Worm (Caenorhabditis elegans): ENCODE data around the gene B0024.15.

The B0024.15 gene

DNA sequence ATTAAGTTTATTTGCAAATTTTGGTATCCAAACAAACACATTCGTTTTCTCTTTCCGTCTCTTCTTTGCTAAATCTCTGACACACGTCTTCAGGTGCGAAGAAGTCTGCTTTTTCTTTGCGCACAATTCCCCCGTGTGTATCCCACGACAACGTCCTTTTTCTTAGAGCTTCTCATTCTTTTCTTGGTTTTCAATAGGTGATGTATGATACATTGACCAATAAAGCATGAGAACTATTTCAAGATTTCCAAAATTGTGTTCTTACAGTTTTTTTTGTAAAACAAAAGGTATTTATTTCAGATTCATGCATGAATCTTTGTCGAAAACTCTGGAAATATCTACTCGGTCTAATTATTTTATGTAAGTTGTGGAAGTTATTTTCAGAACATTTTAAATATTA lies at the start of gene B0024.15:
B0024.15 (plus strand) TSS at position 301 of the 400 bp plus-strand sequence.
- TF ChIP-seq ahr-1 (tag; optimal IDR thresholded peaks at IDR 0.05), result no peak
- TF ChIP-seq zip-5 (tag; optimal IDR thresholded peaks at IDR 0.05), result no peak
- no peak for TF ChIP-seq madf-2 (tag; optimal IDR thresholded peaks at IDR 0.05)
- TF ChIP-seq nfya-1 (tag; optimal IDR thresholded peaks at IDR 0.05), result no peak
- no peak for TF ChIP-seq pha-2 (tag; optimal IDR thresholded peaks at IDR 0.05)
- TF ChIP-seq syd-9 (tag; optimal IDR thresholded peaks at IDR 0.05), result no peak
- no peak for TF ChIP-seq sox-2 (GFP tag; IDR thresholded peaks at IDR 0.05)
- no peak for TF ChIP-seq hlh-8 (tag; optimal IDR thresholded peaks at IDR 0.05)
- TF ChIP-seq C08G9.2 (tag; optimal IDR thresholded peaks at IDR 0.05), result no peak
- TF ChIP-seq npax-4 (tag; optimal IDR thresholded peaks at IDR 0.05), result no peak
- no peak for TF ChIP-seq hlh-13 (GFP tag; optimal IDR thresholded peaks at IDR 0.05)
- no peak for TF ChIP-seq fkh-6 (tag; optimal IDR thresholded peaks at IDR 0.05)
- TF ChIP-seq pax-1 (tag; optimal IDR thresholded peaks at IDR 0.05), result no peak
- no peak for TF ChIP-seq ref-2 (tag; optimal IDR thresholded peaks at IDR 0.05)
- TF ChIP-seq ceh-48 (tag; optimal IDR thresholded peaks at IDR 0.05), result no peak

DNA sequence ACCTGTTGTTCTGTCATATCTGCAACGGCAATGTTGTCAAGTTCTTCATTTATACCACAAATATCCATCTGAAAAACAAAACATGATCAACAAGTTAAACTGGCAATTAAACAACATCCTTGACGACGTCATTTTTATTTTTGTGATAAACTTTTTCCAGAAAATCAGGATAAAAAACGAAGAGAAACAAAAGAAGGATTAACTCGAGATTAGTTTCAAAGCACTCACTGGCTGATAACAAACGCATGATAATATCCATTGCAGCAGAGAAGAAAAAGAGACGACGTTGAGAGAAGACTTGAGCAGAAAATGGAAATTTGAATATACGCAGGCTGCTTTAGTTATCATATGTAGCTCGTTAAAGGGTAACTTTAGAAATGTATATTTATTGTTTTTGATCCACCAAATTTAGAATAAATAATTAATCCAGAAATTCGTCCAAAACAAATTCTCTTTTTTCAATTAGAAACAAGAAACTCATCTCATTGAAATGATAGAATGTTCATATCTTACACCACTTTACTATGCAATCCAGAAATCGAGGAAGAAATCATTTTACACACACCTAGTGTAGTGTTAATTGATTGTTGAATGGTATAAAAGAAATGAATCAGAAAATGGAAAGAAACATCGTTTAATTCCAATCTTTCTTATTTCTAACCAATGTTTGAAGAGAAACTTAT lies 48.6 kb upstream of the B0024.15 start, which contains the start of the genes C12D8.21 and col-148:
C12D8.21 (minus strand) TSS at position 68 of the 683 bp plus-strand sequence.
col-148 (plus strand) TSS at position 633 of the 683 bp plus-strand sequence.
- no peak for TF ChIP-seq fkh-6 (tag; optimal IDR thresholded peaks at IDR 0.05)

DNA sequence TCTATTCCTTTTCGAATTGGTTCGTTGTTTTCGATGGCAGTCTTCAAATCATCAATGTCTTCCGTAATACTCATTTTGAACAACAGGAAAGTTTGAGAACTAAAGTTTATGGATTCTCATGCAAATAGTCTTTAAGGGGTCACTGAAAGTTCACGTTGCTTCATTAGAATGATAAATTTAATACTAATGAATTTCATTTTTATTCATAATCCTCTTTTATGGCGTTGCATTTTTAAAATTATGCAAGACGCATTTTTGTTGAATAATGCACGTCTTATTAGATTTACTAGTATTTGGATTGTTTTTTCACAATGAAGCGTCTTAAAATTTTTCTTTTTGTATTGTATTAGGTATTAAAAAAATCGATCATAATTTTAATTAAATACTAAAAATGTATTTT lies 46.7 kb upstream of the B0024.15 start, which contains the start of gene C12D8.9:
C12D8.9 (minus strand) TSS at position 101 of the 400 bp plus-strand sequence.
- TF ChIP-seq eyg-1 (tag; optimal IDR thresholded peaks at IDR 0.05), result no peak
- no peak for TF ChIP-seq pqm-1 (tag; optimal IDR thresholded peaks at IDR 0.05)
- TF ChIP-seq pros-1 (tag; optimal IDR thresholded peaks at IDR 0.05), result no peak
- no peak for TF ChIP-seq pha-4 (tag; optimal IDR thresholded peaks at IDR 0.05)
- TF ChIP-seq zip-5 (tag; optimal IDR thresholded peaks at IDR 0.05), result no peak
- TF ChIP-seq ceh-22 (tag; optimal IDR thresholded peaks at IDR 0.05), result no peak
- TF ChIP-seq fkh-6 (tag; optimal IDR thresholded peaks at IDR 0.05), result no peak
- TF ChIP-seq C08G9.2 (tag; optimal IDR thresholded peaks at IDR 0.05), result no peak
- TF ChIP-seq lin-11 (tag; optimal IDR thresholded peaks at IDR 0.05), result no peak
- no peak for TF ChIP-seq hlh-6 (tag; optimal IDR thresholded peaks at IDR 0.05)
- no peak for TF ChIP-seq K09A11.1 (tag; optimal IDR thresholded peaks at IDR 0.05; ENCODE audit: insufficient read depth)
- TF ChIP-seq hlh-13 (GFP tag; optimal IDR thresholded peaks at IDR 0.05), result no peak
- no peak for TF ChIP-seq ztf-16 (tag; optimal IDR thresholded peaks at IDR 0.05)
- TF ChIP-seq hlh-30 (tag; optimal IDR thresholded peaks at IDR 0.05; ENCODE audit: insufficient read depth), result no peak
- TF ChIP-seq odd-2 (tag; optimal IDR thresholded peaks at IDR 0.05), result no peak
- no peak for TF ChIP-seq dve-1 (tag; optimal IDR thresholded peaks at IDR 0.05)
- TF ChIP-seq sox-2 (GFP tag; IDR thresholded peaks at IDR 0.05), result no peak

DNA sequence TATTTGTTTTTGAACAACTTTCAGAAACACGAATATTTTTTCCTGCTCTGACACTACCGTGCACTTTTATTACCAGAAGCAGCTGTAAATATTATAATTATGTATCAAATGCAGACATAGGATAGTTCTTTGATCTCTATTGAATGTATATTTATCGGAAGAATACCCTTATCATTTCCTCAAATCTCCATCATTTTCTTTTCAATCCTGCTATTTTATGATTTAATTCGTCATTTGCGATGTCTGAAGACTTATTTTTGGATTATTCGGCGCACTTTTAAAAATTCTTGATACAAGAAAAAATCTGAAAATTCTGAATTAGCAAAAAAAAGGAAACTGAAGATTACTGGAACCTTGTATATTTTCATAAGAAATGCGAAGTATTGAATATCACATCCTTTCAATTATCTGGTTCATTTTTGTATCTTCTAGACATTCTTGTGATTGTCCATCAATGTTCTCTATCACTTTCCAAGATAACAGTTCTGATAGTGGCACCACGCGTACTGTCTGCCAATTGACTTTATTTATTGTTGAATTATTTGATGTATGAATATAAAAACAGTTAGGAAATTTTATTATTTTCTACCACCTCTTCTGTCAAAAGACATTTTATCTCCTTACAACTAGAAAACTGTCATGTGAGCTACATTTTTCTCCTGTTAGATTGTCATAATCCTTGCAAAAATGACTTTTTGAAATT lies 45.7 kb upstream of the B0024.15 start:
- TF ChIP-seq elt-2 (tag; optimal IDR thresholded peaks at IDR 0.05) (peak; percentile 76), lin-11 (tag; optimal IDR thresholded peaks at IDR 0.05) (no peak)

DNA sequence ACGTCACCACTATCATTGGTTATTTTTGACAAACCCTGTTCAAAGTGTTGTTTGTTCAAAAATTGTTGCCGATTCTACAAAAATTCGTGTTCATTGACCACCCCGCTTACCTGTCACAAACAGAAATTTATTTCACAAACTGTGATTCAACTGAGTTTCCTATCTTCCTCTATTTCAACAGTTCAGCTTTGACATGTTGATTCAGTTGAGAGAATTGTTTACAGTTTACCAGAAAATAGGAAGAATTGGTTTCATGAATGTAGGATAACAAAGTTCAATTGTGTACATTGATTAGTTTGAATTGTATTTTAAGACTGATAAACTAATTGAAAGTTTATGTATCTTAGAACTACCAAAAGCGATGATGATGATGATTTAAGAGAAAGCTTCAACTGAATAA lies 44.2 kb upstream of the B0024.15 start:
- TF ChIP-seq tbx-7 (tag; optimal IDR thresholded peaks at IDR 0.05) (no peak), ceh-30 (tag; optimal IDR thresholded peaks at IDR 0.05) (no peak), ceh-22 (tag; optimal IDR thresholded peaks at IDR 0.05) (no peak), sox-4 (tag; optimal IDR thresholded peaks at IDR 0.05) (no peak), ceh-31 (tag; optimal IDR thresholded peaks at IDR 0.05) (no peak)

All from whole organism, late embryonic.